Worm (Caenorhabditis elegans): Measurements from ENCODE around the gene oac-29.
A peak's percentile ranks its signal among the peaks of the same experiment; 100 is the strongest.

Gene oac-29

ce11 chrV:8629029-8629428 is 6.4 kb downstream of the oac-29 start, which contains the start of gene F41E6.12 (continued):
- TF ChIP-seq C34B4.2 (tag; optimal IDR thresholded peaks at IDR 0.05), result no peak
- peak; percentile 49 for TF ChIP-seq nhr-85 (tag)
- no peak for TF ChIP-seq rnt-1 (tag; optimal IDR thresholded peaks at IDR 0.05)
- TF ChIP-seq elt-2 (tag; optimal IDR thresholded peaks at IDR 0.05), result no peak

ce11 chrV:8627580-8627979 is 7.9 kb downstream of the oac-29 start:
- no peak for TF ChIP-seq aha-1 (tag; optimal IDR thresholded peaks at IDR 0.05)
- TF ChIP-seq efl-1 (optimal IDR thresholded peaks at IDR 0.05), result no peak
- peak in 1 of 2 experiments; percentile 48 for TF ChIP-seq efl-1 (GFP tag; optimal IDR thresholded peaks at IDR 0.05 in 1 of 2)

- TF ChIP-seq nhr-11 (tag; optimal IDR thresholded peaks at IDR 0.05), result no peak
- no peak for TF ChIP-seq lin-35 (GFP tag; optimal IDR thresholded peaks at IDR 0.05)
- TF ChIP-seq nhr-237 (tag; optimal IDR thresholded peaks at IDR 0.05), result no peak
- no peak for TF ChIP-seq efl-1 (optimal IDR thresholded peaks at IDR 0.05)
- TF ChIP-seq efl-1 (GFP tag; optimal IDR thresholded peaks at IDR 0.05 in 1 of 2), result no peak
- TF ChIP-seq nhr-85 (tag), result peak; percentile 76
- TF ChIP-seq nhr-71 (tag; optimal IDR thresholded peaks at IDR 0.05), result peak; percentile 25
- no peak for TF ChIP-seq zip-4 (GFP tag; optimal IDR thresholded peaks at IDR 0.05)
- peak; percentile 5 for TF ChIP-seq egl-13 (tag; optimal IDR thresholded peaks at IDR 0.05)
- TF ChIP-seq tbx-2 (tag; optimal IDR thresholded peaks at IDR 0.05), result no peak
- no peak for TF ChIP-seq lir-3 (tag; optimal IDR thresholded peaks at IDR 0.05; ENCODE audit: poor library complexity)
- TF ChIP-seq ztf-11 (tag; optimal IDR thresholded peaks at IDR 0.05), result no peak
- TF ChIP-seq dpl-1 (GFP tag; optimal IDR thresholded peaks at IDR 0.05), result no peak
- TF ChIP-seq fkh-8 (tag; optimal IDR thresholded peaks at IDR 0.05), result peak; percentile 6
- peak; percentile 26 for TF ChIP-seq lin-14 (GFP tag; optimal IDR thresholded peaks at IDR 0.05)
- TF ChIP-seq sptf-1 (tag; optimal IDR thresholded peaks at IDR 0.05), result no peak
- no peak for TF ChIP-seq ces-1 (GFP tag; optimal IDR thresholded peaks at IDR 0.05)
- TF ChIP-seq nhr-19 (GFP tag; conservative IDR thresholded peaks at IDR 0.05), result no peak
- TF ChIP-seq nhr-77 (tag; optimal IDR thresholded peaks at IDR 0.05), result no peak
- TF ChIP-seq alr-1 (tag; optimal IDR thresholded peaks at IDR 0.05; ENCODE audit: borderline replicate concordance), result no peak
- TF ChIP-seq hlh-4 (tag; optimal IDR thresholded peaks at IDR 0.05), result no peak
- TF ChIP-seq aha-1 (tag; optimal IDR thresholded peaks at IDR 0.05), result no peak
Observed at ce11 chrV:8626406-8626805, 9.1 kb downstream of the oac-29 start.

- no peak for TF ChIP-seq xbp-1 (tag; optimal IDR thresholded peaks at IDR 0.05)
- TF ChIP-seq ceh-8 (GFP tag; optimal IDR thresholded peaks at IDR 0.05), result no peak
- TF ChIP-seq lin-14 (GFP tag; optimal IDR thresholded peaks at IDR 0.05), result peak; percentile 70
- TF ChIP-seq ceh-63 (GFP tag; optimal IDR thresholded peaks at IDR 0.05), result no peak
- TF ChIP-seq jun-1 (tag; optimal IDR thresholded peaks at IDR 0.05), result no peak
- no peak for TF ChIP-seq rnt-1 (tag; optimal IDR thresholded peaks at IDR 0.05)
- TF ChIP-seq unc-62 (GFP tag; optimal IDR thresholded peaks at IDR 0.05), result no peak
- no peak for TF ChIP-seq nhr-90 (tag; optimal IDR thresholded peaks at IDR 0.05; ENCODE audit: poor library complexity)
- no peak for TF ChIP-seq fkh-4 (tag; optimal IDR thresholded peaks at IDR 0.05; ENCODE audit: borderline replicate concordance)
- peak in 1 of 3 experiments; percentile 24 for TF ChIP-seq ceh-82 (tag; optimal IDR thresholded peaks at IDR 0.05)
- peak; percentile 19 for TF ChIP-seq fkh-10 (GFP tag; optimal IDR thresholded peaks at IDR 0.05)
- peak; percentile 33 for TF ChIP-seq dsc-1 (tag; optimal IDR thresholded peaks at IDR 0.05)
Observed at ce11 chrV:8623754-8624153, 11.7 kb downstream of the oac-29 start, which contains the start of gene F41E6.17. TSS of gene F41E6.17 (plus strand) at chrV:8624101.

- TF ChIP-seq ceh-8 (GFP tag; optimal IDR thresholded peaks at IDR 0.05), result no peak
- no peak for TF ChIP-seq C04F5.9 (tag; optimal IDR thresholded peaks at IDR 0.05)
- no peak for TF ChIP-seq hlh-17 (GFP tag; optimal IDR thresholded peaks at IDR 0.05; ENCODE audit: borderline replicate concordance)
- TF ChIP-seq snpc-4 (tag; optimal IDR thresholded peaks at IDR 0.05), result no peak
- TF ChIP-seq nhr-28 (tag; optimal IDR thresholded peaks at IDR 0.05), result no peak
- TF ChIP-seq unc-30 (tag; optimal IDR thresholded peaks at IDR 0.05), result no peak
- TF ChIP-seq lsy-2 (tag; optimal IDR thresholded peaks at IDR 0.05), result no peak
- TF ChIP-seq unc-86 (tag; optimal IDR thresholded peaks at IDR 0.05), result no peak
Observed at ce11 chrV:8622314-8622713, 13.2 kb downstream of the oac-29 start, which contains the start of gene F41E6.1. TSS of gene F41E6.1 (plus strand) at chrV:8622614.

All from whole organism, L1 larva.